Fruit fly (Drosophila melanogaster) whole organism, embryonic: ENCODE data around the gene BNIP3.

Source experiments
- Asciz ChIP-seq: fragments of 200-800 bp; sonication (Bioruptor generic); optimal IDR thresholded peaks from 2 replicates; lab custom pipeline; 2017; ENCODE audit warnings: missing biosample characterization, mild to moderate bottlenecking, missing genetic modification characterization, missing genetic modification reagents
- B-H1 ChIP-seq: fragments of 200-800 bp; sonication (Bioruptor generic); IDR thresholded peaks from 3 replicates; pipeline ENCODE4 v1.3.6; 2022; ENCODE audit warnings: missing biosample characterization, missing genetic modification characterization
- BtbVII ChIP-seq: fragments of 200-800 bp; sonication (Bioruptor generic); optimal IDR thresholded peaks from 3 replicates; lab custom pipeline; 2017; ENCODE audit warnings: missing biosample characterization, mild to moderate bottlenecking, missing genetic modification characterization
- Bteb2 ChIP-seq: fragments of 200-800 bp; sonication (Bioruptor generic); optimal IDR thresholded peaks from 2 replicates; lab custom pipeline; 2016; ENCODE audit warnings: missing biosample characterization, missing genetic modification characterization
- CG10209 ChIP-seq: fragments of 200-800 bp; sonication (Bioruptor generic); optimal IDR thresholded peaks from 3 replicates; lab custom pipeline; 2017; ENCODE audit warnings: missing biosample characterization, mild to moderate bottlenecking, missing genetic modification characterization, missing genetic modification reagents
- CG10274 ChIP-seq: fragments of 200-800 bp; sonication (Bioruptor generic); optimal IDR thresholded peaks from 3 replicates; lab custom pipeline; 2017; ENCODE audit warnings: missing biosample characterization, mild to moderate bottlenecking, missing genetic modification characterization
- CG10321 ChIP-seq: fragments of 200-800 bp; sonication (Bioruptor generic); IDR thresholded peaks from 2 replicates; pipeline ENCODE4 v1.3.6; 2022; ENCODE audit warnings: missing biosample characterization, missing genetic modification characterization
- CG11247 ChIP-seq: fragments of 200-800 bp; sonication (Bioruptor generic); IDR thresholded peaks from 2 replicates; pipeline ENCODE4 v1.3.6; 2022; ENCODE audit warnings: missing biosample characterization, missing genetic modification characterization
- CG12071 ChIP-seq: fragments of 200-800 bp; sonication (Bioruptor generic); optimal IDR thresholded peaks from 3 replicates; lab custom pipeline; 2018; ENCODE audit warnings: missing biosample characterization, mild to moderate bottlenecking, missing genetic modification characterization
- CG12236 ChIP-seq: fragments of 200-800 bp; sonication (Bioruptor generic); optimal IDR thresholded peaks from 2 replicates; lab custom pipeline; 2016; ENCODE audit warnings: missing biosample characterization, missing genetic modification characterization
- CG15073 ChIP-seq: fragments of 200-800 bp; sonication (Bioruptor generic); optimal IDR thresholded peaks from 2 replicates; lab custom pipeline; 2016; ENCODE audit warnings: missing biosample characterization, missing genetic modification characterization
- CG15479 ChIP-seq: fragments of 200-800 bp; sonication (Bioruptor generic); optimal IDR thresholded peaks from 3 replicates; lab custom pipeline; 2019; ENCODE audit warnings: missing biosample characterization, mild to moderate bottlenecking, missing genetic modification characterization, moderate library complexity
- CG15601 ChIP-seq: fragments of 200-800 bp; sonication (Bioruptor generic); optimal IDR thresholded peaks from 3 replicates; lab custom pipeline; 2019; ENCODE audit warnings: missing biosample characterization, mild to moderate bottlenecking, missing genetic modification characterization, moderate library complexity
- CG17385 ChIP-seq: fragments of 200-800 bp; sonication (Bioruptor generic); optimal IDR thresholded peaks from 3 replicates; lab custom pipeline; 2018; ENCODE audit warnings: missing biosample characterization, mild to moderate bottlenecking, missing genetic modification characterization
- CG17912 ChIP-seq: fragments of 200-800 bp; sonication (Bioruptor generic); optimal IDR thresholded peaks from 2 replicates; lab custom pipeline; 2018; ENCODE audit warnings: missing biosample characterization, mild to moderate bottlenecking, missing genetic modification characterization
- CG32772 ChIP-seq: fragments of 200-800 bp; sonication (Bioruptor generic); IDR thresholded peaks from 2 replicates; pipeline ENCODE4 v1.3.6; 2022; ENCODE audit warnings: missing biosample characterization, missing genetic modification characterization
- CG33557 ChIP-seq: fragments of 200-800 bp; sonication (Bioruptor generic); optimal IDR thresholded peaks from 2 replicates; lab custom pipeline; 2019; ENCODE audit warnings: missing biosample characterization, mild to moderate bottlenecking, missing genetic modification characterization, moderate library complexity
- CG4328 ChIP-seq: fragments of 200-800 bp; sonication (Bioruptor generic); optimal IDR thresholded peaks from 3 replicates; lab custom pipeline; 2017; ENCODE audit warnings: missing biosample characterization, missing genetic modification reagents, missing genetic modification characterization
- CG4617 ChIP-seq: fragments of 200-800 bp; sonication (Bioruptor generic); optimal IDR thresholded peaks from 3 replicates; lab custom pipeline; 2016; ENCODE audit warnings: missing biosample characterization, missing genetic modification characterization, borderline replicate concordance
- CG8290 ChIP-seq, 3 experiments: fragments of 200-800 bp; sonication (Bioruptor generic); optimal IDR thresholded peaks; 2 replicates each; lab custom pipeline; 2016 to 2019; ENCODE audit warnings: missing biosample characterization in 3 of 3, missing genetic modification characterization in 3 of 3, mild to moderate bottlenecking in 2 of 3, moderate library complexity in 1 of 3
- CG9215 ChIP-seq: fragments of 200-800 bp; sonication (Bioruptor generic); IDR thresholded peaks from 2 replicates; pipeline ENCODE4 v1.3.6; 2022; ENCODE audit warnings: missing biosample characterization, missing genetic modification characterization
- CG9609 ChIP-seq: fragments of 200-800 bp; sonication (Bioruptor generic); optimal IDR thresholded peaks from 3 replicates; lab custom pipeline; 2016; ENCODE audit warnings: missing biosample characterization, missing genetic modification characterization
- CG9797 ChIP-seq: fragments of 200-800 bp; sonication (Bioruptor generic); optimal IDR thresholded peaks from 3 replicates; lab custom pipeline; 2018; ENCODE audit warnings: missing biosample characterization, mild to moderate bottlenecking, missing genetic modification characterization
- CG9817 ChIP-seq: fragments of 200-800 bp; sonication (Bioruptor generic); optimal IDR thresholded peaks from 2 replicates; lab custom pipeline; 2018; ENCODE audit warnings: missing biosample characterization, mild to moderate bottlenecking, missing genetic modification characterization, moderate library complexity
- D ChIP-seq, 2 experiments: fragments of 200-800 bp in 1 of 2; fragments of >200 bp in 1 of 2; sonication (Bioruptor generic) in 1 of 2; optimal IDR thresholded peaks; 2 replicates in 1 of 2; 3 replicates in 1 of 2; lab custom pipeline; 2017; ENCODE audit warnings: mild to moderate bottlenecking in 1 of 2, missing biosample characterization in 1 of 2, missing genetic modification characterization in 1 of 2, missing genetic modification reagents in 1 of 2
- Elba2 ChIP-seq: fragments of 200-800 bp; sonication (Bioruptor generic); optimal IDR thresholded peaks from 3 replicates; lab custom pipeline; 2016; ENCODE audit warnings: missing biosample characterization, missing genetic modification characterization
- Fer2 ChIP-seq: fragments of 200-800 bp; sonication (Bioruptor generic); optimal IDR thresholded peaks from 2 replicates; lab custom pipeline; 2018; ENCODE audit warnings: missing biosample characterization, mild to moderate bottlenecking, missing genetic modification characterization, moderate library complexity
- Gug ChIP-seq: fragments of 200-800 bp; sonication (Bioruptor generic); IDR thresholded peaks from 4 replicates; pipeline ENCODE4 v1.3.6; 2022; ENCODE audit warnings: missing biosample characterization, missing genetic modification characterization
- H15 ChIP-seq: fragments of 200-800 bp; sonication (Bioruptor generic); IDR thresholded peaks from 3 replicates; pipeline ENCODE4 v1.3.6; 2022; ENCODE audit warnings: missing biosample characterization, missing genetic modification characterization
- Hr3 ChIP-seq: fragments of 200-800 bp; sonication (Bioruptor generic); optimal IDR thresholded peaks from 3 replicates; lab custom pipeline; 2016; ENCODE audit warnings: missing biosample characterization, missing genetic modification characterization
- Kr ChIP-seq: fragments of 200-800 bp; sonication (Bioruptor generic); optimal IDR thresholded peaks from 2 replicates; lab custom pipeline; 2017; ENCODE audit warnings: missing biosample characterization, mild to moderate bottlenecking, missing genetic modification characterization
- Max ChIP-seq: fragments of 200-800 bp; sonication (Bioruptor generic); optimal IDR thresholded peaks from 2 replicates; lab custom pipeline; 2016; ENCODE audit warnings: missing biosample characterization, mild to moderate bottlenecking, missing genetic modification characterization
- Myb ChIP-seq: fragments of 200-800 bp; sonication (Bioruptor generic); optimal IDR thresholded peaks from 2 replicates; lab custom pipeline; 2016; ENCODE audit warnings: missing biosample characterization, missing genetic modification characterization
- Rx ChIP-seq: fragments of 200-800 bp; sonication (Bioruptor generic); IDR thresholded peaks from 2 replicates; pipeline ENCODE4 v1.3.6; 2022; ENCODE audit warnings: missing biosample characterization, missing genetic modification characterization
- Sry-δ ChIP-seq: fragments of 200-800 bp; sonication (Bioruptor generic); optimal IDR thresholded peaks from 2 replicates; lab custom pipeline; 2016; ENCODE audit warnings: missing biosample characterization, missing genetic modification characterization
- Stat92E ChIP-seq, 3 experiments: fragments of >200 bp in 2 of 3; fragments of 200-800 bp in 1 of 3; sonication (Bioruptor generic) in 1 of 3; optimal IDR thresholded peaks; 2 replicates each; lab custom pipeline; 2017 to 2019; ENCODE audit warnings: missing biosample characterization in 3 of 3, missing genetic modification characterization in 3 of 3, mild to moderate bottlenecking in 1 of 3, moderate library complexity in 1 of 3
- dati ChIP-seq: fragments of 200-800 bp; sonication (Bioruptor generic); IDR thresholded peaks from 2 replicates; pipeline ENCODE4 v1.3.6; 2022; ENCODE audit warnings: missing biosample characterization, missing genetic modification characterization
- eyg ChIP-seq: fragments of 200-800 bp; sonication (Bioruptor generic); optimal IDR thresholded peaks from 3 replicates; lab custom pipeline; 2016; ENCODE audit warnings: missing biosample characterization, missing genetic modification characterization
- ftz-f1 ChIP-seq: fragments of 200-800 bp; sonication (Bioruptor generic); optimal IDR thresholded peaks from 2 replicates; lab custom pipeline; 2016; ENCODE audit warnings: missing biosample characterization, missing genetic modification characterization
- ken ChIP-seq: fragments of 200-800 bp; sonication (Bioruptor generic); IDR thresholded peaks from 3 replicates; pipeline ENCODE4 v1.3.6; 2022; ENCODE audit warnings: missing biosample characterization, missing genetic modification characterization
- mam ChIP-seq: fragments of 200-800 bp; sonication (Bioruptor generic); optimal IDR thresholded peaks from 3 replicates; lab custom pipeline; 2016; ENCODE audit warnings: missing biosample characterization, missing genetic modification characterization
- pb ChIP-seq: fragments of 200-800 bp; sonication (Bioruptor generic); optimal IDR thresholded peaks from 3 replicates; lab custom pipeline; 2016; ENCODE audit warnings: missing biosample characterization, missing genetic modification characterization
- pho ChIP-seq: fragments of 200-800 bp; sonication (Bioruptor generic); optimal IDR thresholded peaks from 2 replicates; lab custom pipeline; 2016; ENCODE audit warnings: missing biosample characterization, missing genetic modification characterization
- pros ChIP-seq: fragments of 200-800 bp; sonication (Bioruptor generic); optimal IDR thresholded peaks from 3 replicates; lab custom pipeline; 2019; ENCODE audit warnings: missing biosample characterization, mild to moderate bottlenecking, missing genetic modification characterization, moderate library complexity
- ranshi ChIP-seq: fragments of 200-800 bp; sonication (Bioruptor generic); IDR thresholded peaks from 2 replicates; pipeline ENCODE4 v1.3.6; 2022; ENCODE audit warnings: missing biosample characterization, missing genetic modification characterization
- tap ChIP-seq: fragments of 200-800 bp; optimal IDR thresholded peaks from 3 replicates; lab custom pipeline; 2019; ENCODE audit warnings: missing biosample characterization, mild to moderate bottlenecking, missing genetic modification characterization, moderate library complexity
- tgo ChIP-seq: fragments of 200-800 bp; sonication (Bioruptor generic); IDR thresholded peaks from 3 replicates; pipeline ENCODE4 v1.3.6; 2022; ENCODE audit warnings: missing biosample characterization, missing genetic modification characterization
- unpg ChIP-seq: fragments of 200-800 bp; sonication (Bioruptor generic); optimal IDR thresholded peaks from 3 replicates; lab custom pipeline; 2018; ENCODE audit warnings: missing biosample characterization, mild to moderate bottlenecking, missing genetic modification characterization, moderate library complexity
- zfh2 ChIP-seq: fragments of 200-800 bp; sonication (Bioruptor generic); optimal IDR thresholded peaks from 2 replicates; lab custom pipeline; 2016; ENCODE audit warnings: missing biosample characterization, missing genetic modification characterization

The BNIP3 gene

DNA sequence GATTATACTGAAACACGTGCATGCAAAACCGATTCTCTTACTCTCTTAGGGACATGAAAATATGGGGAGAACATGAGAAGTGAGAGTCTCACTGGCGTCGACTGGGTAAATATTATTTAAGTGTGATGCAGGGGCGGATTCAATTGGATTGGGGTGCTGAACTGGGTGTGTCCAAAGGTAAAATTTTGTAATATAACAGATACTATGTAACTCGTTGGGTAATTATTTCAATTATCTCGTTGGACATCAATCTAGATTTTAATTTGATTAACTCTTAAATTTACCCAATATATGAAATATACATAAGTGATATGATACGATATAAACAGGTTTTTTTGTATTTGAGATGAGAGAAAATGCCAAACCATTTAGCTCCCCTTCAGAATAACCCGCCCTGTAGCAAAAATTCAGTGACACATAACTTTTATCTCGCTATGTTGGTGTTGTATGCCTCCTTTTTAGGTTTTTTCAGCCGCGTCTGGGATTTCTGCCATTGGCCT, 11.0 kb downstream of the BNIP3 start (continued):
- peak; percentile 98 for TF ChIP-seq Gug
- peak; percentile 94 for TF ChIP-seq BtbVII (GFP tag; lab: Kevin White, UChicago)
- peak; percentile 60 for TF ChIP-seq ftz-f1 (GFP tag; lab: Kevin White, UChicago)
- peak; percentile 97 for TF ChIP-seq CG9215 (GFP tag; lab: Robert Waterston, UW)
- peak; percentile 95 for TF ChIP-seq tgo (GFP tag; lab: Robert Waterston, UW)
- TF ChIP-seq CG15601 (tag; lab: Kevin White, UChicago) = peak; percentile 75
- peak; percentile 83 for TF ChIP-seq CG17385
- peak; percentile 60 for TF ChIP-seq Sry-δ (GFP tag; lab: Kevin White, UChicago)
- TF ChIP-seq CG33557 (GFP tag; lab: Kevin White, UChicago) = peak; percentile 79
- TF ChIP-seq H15 (GFP tag; lab: Robert Waterston, UW) = peak; percentile 91
- peak; percentile 78 for TF ChIP-seq pb (GFP tag; lab: Kevin White, UChicago)
- no peak for TF ChIP-seq Stat92E (GFP tag; optimal IDR thresholded peaks at IDR 0.05; lab: Kevin White, UChicago)
- TF ChIP-seq CG9609 (GFP tag; lab: Kevin White, UChicago) = peak; percentile 91
- peak; percentile 91; the same call in 1 of the 2 replicates for TF ChIP-seq ranshi (GFP tag; lab: Robert Waterston, UW)
- TF ChIP-seq Max (GFP tag; lab: Kevin White, UChicago) = peak; percentile 91
- peak; percentile 94 for TF ChIP-seq CG11247 (GFP tag; lab: Robert Waterston, UW)
- TF ChIP-seq CG10321 = peak; percentile 57; the same call in 1 of the 2 replicates
- TF ChIP-seq dati (GFP tag; lab: Robert Waterston, UW) = peak; percentile 34; the same call in 1 of the 2 replicates
- no peak for TF ChIP-seq Kr
- peak; percentile 88 for TF ChIP-seq unpg (GFP tag; lab: Kevin White, UChicago)
- TF ChIP-seq CG12236 (GFP tag; lab: Kevin White, UChicago) = peak; percentile 40
- peak; percentile 94 for TF ChIP-seq CG10209 (GFP tag; lab: Kevin White, UChicago)
- peak; percentile 89 for TF ChIP-seq CG4328 (GFP tag; lab: Kevin White, UChicago)
- TF ChIP-seq CG10274 = peak; percentile 89
- TF ChIP-seq pros (GFP tag; lab: Kevin White, UChicago) = peak; percentile 54
- peak; percentile 78 for TF ChIP-seq CG8290 (GFP tag; optimal IDR thresholded peaks at IDR 0.05; lab: Kevin White, UChicago)
- peak; percentile 58 to 96 for TF ChIP-seq CG8290 (tag; optimal IDR thresholded peaks at IDR 0.05; lab: Kevin White, UChicago)
- TF ChIP-seq CG32772 = peak; percentile 92
- TF ChIP-seq Rx (GFP tag; lab: Robert Waterston, UW) = peak; percentile 74
- TF ChIP-seq tap (tag; lab: Kevin White, UChicago) = peak; percentile 56
- TF ChIP-seq Hr3 (GFP tag; lab: Kevin White, UChicago) = peak; percentile 87
- TF ChIP-seq pho = peak; percentile 95
- peak; percentile 59 for TF ChIP-seq CG4617 (GFP tag; lab: Kevin White, UChicago)
- TF ChIP-seq CG12071 (GFP tag; lab: Kevin White, UChicago) = peak; percentile 81
- peak; percentile 84 for TF ChIP-seq B-H1 (GFP tag; lab: Robert Waterston, UW)
- peak; percentile 81 for TF ChIP-seq Asciz (GFP tag; lab: Kevin White, UChicago)
- TF ChIP-seq Fer2 (tag; lab: Kevin White, UChicago) = peak; percentile 93
- TF ChIP-seq mam (GFP tag; lab: Kevin White, UChicago) = peak; percentile 97
- TF ChIP-seq Myb (GFP tag; lab: Kevin White, UChicago) = peak; percentile 79
- peak; percentile 95 for TF ChIP-seq CG9817 (tag; lab: Kevin White, UChicago)
- TF ChIP-seq CG9797 (GFP tag; lab: Kevin White, UChicago) = peak; percentile 2
- peak; percentile 97 for TF ChIP-seq zfh2
- TF ChIP-seq Elba2 (GFP tag; lab: Kevin White, UChicago) = no peak
- TF ChIP-seq ken (GFP tag; lab: Robert Waterston, UW) = peak; percentile 81
- TF ChIP-seq CG15479 (GFP tag; lab: Kevin White, UChicago) = no peak
- peak; percentile 20 for TF ChIP-seq CG17912
- TF ChIP-seq D (optimal IDR thresholded peaks at IDR 0.05; lab: Kevin White, UChicago) = no peak
- TF ChIP-seq D (GFP tag; optimal IDR thresholded peaks at IDR 0.05; lab: Kevin White, UChicago) = peak; percentile 84
- peak; percentile 82 for TF ChIP-seq eyg (GFP tag; lab: Kevin White, UChicago)
- TF ChIP-seq CG15073 = peak; percentile 23
- peak; percentile 91 for TF ChIP-seq Bteb2 (GFP tag; lab: Kevin White, UChicago)
